Worm (Caenorhabditis elegans) whole organism, young adult: ENCODE measurements around the gene AH6.3.

Source experiments
- B0336.3 ChIP-seq: fragments of 200-800 bp; sonication (Bioruptor generic); IDR thresholded peaks from 2 replicates; pipeline ENCODE4 v1.3.6; 2022; ENCODE audit warnings: missing genetic modification characterization, missing compliant biosample characterization
- C06A6.2 ChIP-seq: fragments of 200-800 bp; sonication (Bioruptor generic); conservative IDR thresholded peaks from 2 replicates; pipeline ENCODE4 v1.3.6; 2022; ENCODE audit warnings: missing genetic modification characterization, missing compliant biosample characterization
- D2030.7 ChIP-seq: fragments of 200-800 bp; sonication (Bioruptor generic); IDR thresholded peaks from 2 replicates; pipeline ENCODE4 v1.3.6; 2022; ENCODE audit warnings: missing genetic modification reagents, missing genetic modification characterization, missing compliant biosample characterization
- K11D2.4 ChIP-seq: fragments of 200-800 bp; sonication (Bioruptor generic); IDR thresholded peaks from 2 replicates; pipeline ENCODE4 v1.3.6; 2022; ENCODE audit warnings: missing genetic modification reagents, missing genetic modification characterization, missing compliant biosample characterization
- K12H6.12 ChIP-seq: fragments of 200-800 bp; sonication (Bioruptor generic); optimal IDR thresholded peaks from 2 replicates; lab custom pipeline; 2018; ENCODE audit warnings: mild to moderate bottlenecking, missing genetic modification characterization, missing compliant biosample characterization
- T07F8.4 ChIP-seq: sonication (generic microtip); optimal IDR thresholded peaks from 2 replicates; lab custom pipeline; 2016; ENCODE audit warnings: mild to moderate bottlenecking, missing genetic modification characterization, moderate library complexity, missing compliant biosample characterization
- Y67H2A.10 ChIP-seq: fragments of 200-800 bp; sonication (Bioruptor generic); conservative IDR thresholded peaks from 2 replicates; pipeline ENCODE4 v1.3.6; 2022; ENCODE audit warnings: missing genetic modification reagents, missing genetic modification characterization, missing compliant biosample characterization
- Y79H2A.3 ChIP-seq: fragments of 200-800 bp; sonication (Bioruptor generic); conservative IDR thresholded peaks from 2 replicates; pipeline ENCODE4 v1.3.6; 2022; ENCODE audit warnings: missing genetic modification reagents, missing genetic modification characterization, missing compliant biosample characterization
- Y95B8A.8 ChIP-seq: fragments of 200-800 bp; sonication (Bioruptor generic); IDR thresholded peaks from 2 replicates; pipeline ENCODE4 v1.3.6; 2022; ENCODE audit warnings: missing genetic modification reagents, missing genetic modification characterization, missing compliant biosample characterization
- ZK185.1 ChIP-seq: sonication (generic microtip); optimal IDR thresholded peaks from 2 replicates; lab custom pipeline; 2016; ENCODE audit warnings: mild to moderate bottlenecking, missing genetic modification characterization, missing compliant biosample characterization; ENCODE audit not compliant: poor library complexity, severe bottlenecking
- ama-1 ChIP-seq, 3 experiments: fragments of 150-350 bp in 1 of 3; sonication (generic microtip) in 2 of 3; optimal IDR thresholded peaks; 2 replicates each; lab custom pipeline; 2014 to 2018; ENCODE audit warnings: missing biosample characterization in 2 of 3, missing genetic modification characterization in 2 of 3, missing genetic modification reagents in 2 of 3
- attf-5 ChIP-seq: fragments of 200-800 bp; sonication (Bioruptor generic); optimal IDR thresholded peaks from 2 replicates; lab custom pipeline; 2018; ENCODE audit warnings: mild to moderate bottlenecking, missing genetic modification characterization, missing compliant biosample characterization
- bed-1 ChIP-seq: fragments of 200-800 bp; sonication (Bioruptor generic); IDR thresholded peaks from 2 replicates; pipeline ENCODE4 v1.3.6; 2022; ENCODE audit warnings: missing genetic modification reagents, missing genetic modification characterization, missing compliant biosample characterization
- cebp-1 ChIP-seq, 2 experiments: fragments of 200-800 bp in 1 of 2; sonication (Bioruptor generic) in 1 of 2; sonication (generic microtip) in 1 of 2; IDR thresholded peaks in 1 of 2; optimal IDR thresholded peaks in 1 of 2; 2 replicates each; pipeline versions ENCODE4 v1.3.6 to Lab custom; 2017 to 2022; ENCODE audit warnings: missing compliant biosample characterization in 2 of 2, missing genetic modification characterization in 2 of 2, mild to moderate bottlenecking in 1 of 2, missing genetic modification reagents in 1 of 2, moderate library complexity in 1 of 2
- ceh-100 ChIP-seq: fragments of 200-800 bp; sonication (Bioruptor generic); IDR thresholded peaks from 2 replicates; pipeline ENCODE4 v1.3.6; 2022; ENCODE audit warnings: missing genetic modification reagents, missing genetic modification characterization, missing compliant biosample characterization
- ceh-27 ChIP-seq: fragments of 200-800 bp; sonication (Bioruptor generic); optimal IDR thresholded peaks from 2 replicates; lab custom pipeline; 2018; ENCODE audit warnings: mild to moderate bottlenecking, missing genetic modification characterization, moderate library complexity, missing compliant biosample characterization
- ceh-40 ChIP-seq: fragments of 200-800 bp; sonication (Bioruptor generic); IDR thresholded peaks from 2 replicates; pipeline ENCODE4 v1.3.6; 2022; ENCODE audit warnings: missing genetic modification characterization, missing compliant biosample characterization
- ceh-58 ChIP-seq: fragments of 200-800 bp; sonication (Bioruptor generic); IDR thresholded peaks from 2 replicates; pipeline ENCODE4 v1.3.6; 2022; ENCODE audit warnings: missing genetic modification characterization, missing compliant biosample characterization
- ceh-79 ChIP-seq: sonication (generic microtip); optimal IDR thresholded peaks from 2 replicates; lab custom pipeline; 2017; ENCODE audit warnings: mild to moderate bottlenecking, missing genetic modification characterization, missing compliant biosample characterization
- dpff-1 ChIP-seq: sonication (generic microtip); optimal IDR thresholded peaks from 2 replicates; lab custom pipeline; 2017; ENCODE audit warnings: mild to moderate bottlenecking, missing genetic modification characterization, missing compliant biosample characterization
- egl-18 ChIP-seq: fragments of 200-800 bp; sonication (Bioruptor generic); IDR thresholded peaks from 2 replicates; pipeline ENCODE4 v1.3.6; 2022; ENCODE audit warnings: missing genetic modification reagents, missing genetic modification characterization, missing compliant biosample characterization
- ekl-4 ChIP-seq: fragments of 200-800 bp; sonication (Bioruptor generic); IDR thresholded peaks from 2 replicates; pipeline ENCODE4 v1.3.6; 2022; ENCODE audit warnings: missing genetic modification reagents, missing genetic modification characterization, missing compliant biosample characterization
- ets-4 ChIP-seq: fragments of 200-800 bp; sonication (Bioruptor generic); optimal IDR thresholded peaks from 2 replicates; lab custom pipeline; 2018; ENCODE audit warnings: mild to moderate bottlenecking, missing genetic modification characterization, missing compliant biosample characterization
- hlh-26 ChIP-seq: fragments of 200-800 bp; sonication (Bioruptor generic); conservative IDR thresholded peaks from 2 replicates; pipeline ENCODE4 v1.3.6; 2022; ENCODE audit warnings: missing genetic modification reagents, missing genetic modification characterization, missing compliant biosample characterization
- hmg-1.2 ChIP-seq: fragments of 200-800 bp; sonication (Bioruptor generic); IDR thresholded peaks from 2 replicates; pipeline ENCODE4 v1.3.6; 2022; ENCODE audit warnings: missing genetic modification reagents, missing genetic modification characterization, missing compliant biosample characterization
- lin-26 ChIP-seq: fragments of 200-800 bp; sonication (Bioruptor generic); IDR thresholded peaks from 2 replicates; pipeline ENCODE4 v1.3.6; 2022; ENCODE audit warnings: missing genetic modification reagents, missing genetic modification characterization, missing compliant biosample characterization
- lin-35 ChIP-seq, 3 experiments: fragments of 150-350 bp in 2 of 3; sonication (generic microtip) in 1 of 3; optimal IDR thresholded peaks; 2 replicates each; lab custom pipeline; 2014 to 2018; ENCODE audit warnings: missing biosample characterization in 3 of 3, missing genetic modification characterization in 3 of 3, missing genetic modification reagents in 3 of 3
- lin-54 ChIP-seq: fragments of 200-800 bp; sonication (Bioruptor generic); optimal IDR thresholded peaks from 2 replicates; lab custom pipeline; 2018; ENCODE audit warnings: mild to moderate bottlenecking, missing genetic modification characterization, missing compliant biosample characterization
- mcd-1 ChIP-seq: fragments of 200-800 bp; sonication (Bioruptor generic); IDR thresholded peaks from 2 replicates; pipeline ENCODE4 v1.3.6; 2022; ENCODE audit warnings: missing genetic modification reagents, missing genetic modification characterization, missing compliant biosample characterization
- mxl-1 ChIP-seq: sonication (generic microtip); optimal IDR thresholded peaks from 2 replicates; lab custom pipeline; 2016; ENCODE audit warnings: missing genetic modification characterization, missing compliant biosample characterization
- nfyb-1 ChIP-seq: fragments of 200-800 bp; sonication (Bioruptor generic); IDR thresholded peaks from 2 replicates; pipeline ENCODE4 v1.3.6; 2022; ENCODE audit warnings: missing genetic modification reagents, missing genetic modification characterization, missing compliant biosample characterization
- nhr-179 ChIP-seq: sonication (generic microtip); optimal IDR thresholded peaks from 2 replicates; lab custom pipeline; 2016; ENCODE audit warnings: mild to moderate bottlenecking, missing genetic modification characterization, missing compliant biosample characterization
- nhr-90 ChIP-seq: sonication (generic microtip); optimal IDR thresholded peaks from 2 replicates; lab custom pipeline; 2016; ENCODE audit warnings: missing genotype, mild to moderate bottlenecking, missing genetic modification characterization, missing compliant biosample characterization
- repo-1 ChIP-seq: sonication (generic microtip); optimal IDR thresholded peaks from 2 replicates; lab custom pipeline; 2017; ENCODE audit warnings: mild to moderate bottlenecking, missing genetic modification characterization, missing compliant biosample characterization
- sdz-38 ChIP-seq: sonication (generic microtip); optimal IDR thresholded peaks from 2 replicates; lab custom pipeline; 2016; ENCODE audit warnings: missing genotype, missing genetic modification characterization, missing compliant biosample characterization
- snpc-1.3 ChIP-seq: sonication (generic microtip); optimal IDR thresholded peaks from 2 replicates; lab custom pipeline; 2017; ENCODE audit warnings: missing genetic modification characterization, mild to moderate bottlenecking, missing compliant biosample characterization, antibody characterized with exemption, moderate library complexity, missing genotype, missing genetic modification reagents; ENCODE audit not compliant: insufficient read depth
- snpc-4 ChIP-seq, 5 experiments: fragments of 150-350 bp in 1 of 5; sonication (generic microtip) in 4 of 5; optimal IDR thresholded peaks; 2 replicates each; lab custom pipeline; 2014 to 2018; ENCODE audit warnings: missing genetic modification characterization in 5 of 5, missing biosample characterization in 3 of 5, antibody characterized with exemption in 2 of 5, mild to moderate bottlenecking in 2 of 5, missing compliant biosample characterization in 2 of 5, missing genotype in 2 of 5, moderate library complexity in 2 of 5, missing genetic modification reagents in 1 of 5
- sptf-2 ChIP-seq: fragments of 200-800 bp; sonication (Bioruptor generic); optimal IDR thresholded peaks from 2 replicates; lab custom pipeline; 2018; ENCODE audit warnings: mild to moderate bottlenecking, missing genetic modification characterization, missing compliant biosample characterization
- tbx-9 ChIP-seq: sonication (generic microtip); optimal IDR thresholded peaks from 2 replicates; lab custom pipeline; 2016; ENCODE audit warnings: borderline replicate concordance, missing genetic modification characterization, inconsistent platforms, missing compliant biosample characterization
- unc-62 ChIP-seq: fragments of 150-350 bp; optimal IDR thresholded peaks from 2 replicates; lab custom pipeline; 2014; ENCODE audit warnings: missing biosample characterization, missing genetic modification reagents, missing genetic modification characterization
- zim-3 ChIP-seq: sonication (generic microtip); optimal IDR thresholded peaks from 2 replicates; lab custom pipeline; 2017; ENCODE audit warnings: mild to moderate bottlenecking, missing genetic modification characterization, moderate library complexity, missing compliant biosample characterization
- ztf-25 ChIP-seq: fragments of 200-800 bp; sonication (Bioruptor generic); IDR thresholded peaks from 2 replicates; pipeline ENCODE4 v1.3.6; 2022; ENCODE audit warnings: missing genetic modification reagents, missing genetic modification characterization, missing compliant biosample characterization
- ztf-26 ChIP-seq: sonication (generic microtip); optimal IDR thresholded peaks from 2 replicates; lab custom pipeline; 2017; ENCODE audit warnings: missing genetic modification characterization, missing compliant biosample characterization

Gene AH6.3

DNA sequence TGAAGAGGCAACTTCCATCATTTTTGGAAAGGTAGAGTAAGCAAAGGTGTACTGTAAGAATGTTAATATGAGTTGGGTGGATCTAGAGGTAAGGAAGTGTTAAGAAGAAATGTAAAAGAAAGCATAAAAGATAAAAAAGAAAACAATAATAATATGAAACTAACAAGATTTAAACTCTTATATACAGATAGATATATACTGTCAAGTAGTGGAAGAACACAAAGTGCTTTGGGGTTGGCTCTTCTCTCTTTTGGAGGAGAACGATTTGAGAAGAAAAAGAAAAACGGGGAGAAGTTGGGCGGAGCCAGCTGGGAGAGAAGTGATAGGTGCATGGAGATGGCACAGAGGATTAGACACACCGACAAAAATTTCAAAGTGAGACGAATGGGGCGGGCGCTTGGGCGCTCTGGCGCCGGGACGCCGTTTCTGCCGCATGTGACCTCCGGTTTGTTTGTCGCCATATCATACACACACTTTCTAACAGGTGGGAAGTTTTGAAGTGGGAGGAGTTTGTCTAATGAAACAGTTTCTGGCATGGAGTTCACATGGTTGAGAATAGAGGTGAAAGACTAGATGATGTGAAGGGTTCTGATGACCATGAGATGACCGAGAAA, 31.4 kb upstream of the AH6.3 start, which contains the start of gene T19H5.4 (continued):
- peak; percentile 32 for TF ChIP-seq ZK185.1 (tag; lab: Kevin White, UChicago)
- peak; percentile 40 for TF ChIP-seq lin-54 (GFP tag; lab: Kevin White, UChicago)
- no peak for TF ChIP-seq sdz-38 (tag; lab: Kevin White, UChicago)
- TF ChIP-seq ceh-100 = no peak
- TF ChIP-seq attf-5 (GFP tag; lab: Kevin White, UChicago) = peak; percentile 82
- TF ChIP-seq snpc-4 (GFP tag; optimal IDR thresholded peaks at IDR 0.05; lab: Kevin White, UChicago) = no peak
- peak in 1 of 4 experiments; percentile 12 for TF ChIP-seq snpc-4 (tag; optimal IDR thresholded peaks at IDR 0.05; lab: Kevin White, UChicago)
- no peak for TF ChIP-seq lin-35 (GFP tag; optimal IDR thresholded peaks at IDR 0.05; lab: Kevin White, UChicago)
- peak; percentile 33; the same call in 1 of the 2 replicates for TF ChIP-seq mcd-1 (GFP tag; lab: Robert Waterston, UW)
- peak; percentile 56; the same call in 1 of the 2 replicates for TF ChIP-seq B0336.3 (GFP tag; lab: Robert Waterston, UW)
- peak; percentile 23 for TF ChIP-seq ceh-27 (GFP tag; lab: Kevin White, UChicago)
- TF ChIP-seq nfyb-1 (GFP tag; lab: Robert Waterston, UW) = peak; percentile 29; the same call in 1 of the 2 replicates
- TF ChIP-seq, all 124 proteins: peak for 30

DNA sequence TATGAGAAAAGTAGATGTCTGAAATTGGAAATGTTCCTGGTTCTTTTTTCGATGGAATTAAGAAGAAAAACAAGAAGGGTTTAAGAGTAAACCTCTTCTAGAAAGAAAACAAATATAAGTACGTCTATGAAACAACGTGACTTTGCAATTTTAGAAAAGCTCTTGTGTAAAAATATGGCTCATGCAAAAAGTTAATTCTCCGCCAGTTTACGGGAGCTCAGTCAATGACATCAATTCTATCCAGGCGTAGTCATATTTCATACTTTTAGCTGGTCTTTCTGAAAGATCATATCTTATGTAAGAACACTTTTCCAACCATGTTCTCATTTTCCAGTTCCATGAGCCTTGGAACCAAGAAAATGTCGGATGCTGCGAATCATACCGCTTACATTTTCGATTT, 28.9 kb upstream of the AH6.3 start:
- TF ChIP-seq unc-62 (GFP tag; lab: Kevin White, UChicago) (no peak), ztf-26 (tag; lab: Kevin White, UChicago) (no peak), ekl-4 (no peak), Y79H2A.3 (GFP tag; lab: Robert Waterston, UW) (no peak), Y67H2A.10 (GFP tag; lab: Robert Waterston, UW) (no peak), K11D2.4 (GFP tag; lab: Robert Waterston, UW) (no peak), Y95B8A.8 (GFP tag; lab: Robert Waterston, UW) (no peak), ets-4 (no peak), ama-1 (optimal IDR thresholded peaks at IDR 0.05; lab: Kevin White, UChicago) (no peak), ama-1 (GFP tag; optimal IDR thresholded peaks at IDR 0.05; lab: Kevin White, UChicago) (no peak), cebp-1 (GFP tag; IDR thresholded peaks at IDR 0.05; lab: Robert Waterston, UW) (no peak), cebp-1 (tag; optimal IDR thresholded peaks at IDR 0.05; lab: Kevin White, UChicago) (no peak), snpc-1.3 (no peak), ceh-58 (GFP tag; lab: Robert Waterston, UW) (no peak), tbx-9 (no peak)

DNA sequence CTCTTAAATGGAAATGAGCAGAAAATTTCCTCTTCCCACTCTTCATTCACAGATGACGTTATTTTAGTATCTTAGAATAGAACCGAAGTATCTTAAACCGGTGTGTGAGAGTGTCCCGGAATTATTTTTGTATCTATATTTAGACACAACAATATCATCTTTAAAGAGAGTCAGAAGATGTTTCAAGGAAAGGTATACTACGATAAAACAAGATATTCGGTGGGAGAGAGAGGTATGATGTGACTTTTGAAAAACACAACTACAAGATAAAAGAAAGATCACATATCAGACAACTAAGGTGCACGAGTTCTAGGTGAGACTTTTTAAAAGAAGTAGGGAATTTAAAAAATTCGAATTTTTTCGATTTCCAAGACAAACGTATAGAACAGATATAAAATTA, 28.3 kb upstream of the AH6.3 start:
- TF ChIP-seq egl-18 (GFP tag; lab: Robert Waterston, UW) (no peak), dpff-1 (tag; lab: Kevin White, UChicago) (no peak), hlh-26 (GFP tag; lab: Robert Waterston, UW) (no peak), ceh-79 (tag; lab: Kevin White, UChicago) (no peak)
- TF ChIP-seq, all 124 proteins: peak for 0

DNA sequence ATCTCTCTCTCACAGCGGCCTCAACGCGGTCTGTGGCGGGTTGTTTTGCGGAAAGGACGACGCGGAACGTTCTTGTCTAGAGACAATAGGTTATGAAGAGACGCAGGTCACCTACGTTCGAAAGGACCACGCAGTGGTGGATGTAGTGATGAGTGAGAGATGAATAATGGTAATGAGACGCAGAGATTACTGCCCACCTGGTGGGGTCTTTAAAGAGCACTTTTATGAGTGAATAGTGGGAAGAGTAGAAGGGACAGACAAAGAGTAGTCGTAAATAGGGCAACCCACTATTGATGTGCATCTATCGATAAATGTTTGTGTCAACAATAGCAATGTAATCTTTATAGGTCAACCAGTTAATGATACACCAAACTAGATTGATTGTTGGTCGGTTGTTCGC, 27.8 kb upstream of the AH6.3 start:
- no peak for TF ChIP-seq bed-1 (GFP tag; lab: Robert Waterston, UW)
- no peak for TF ChIP-seq dpff-1 (tag; lab: Kevin White, UChicago)
- no peak for TF ChIP-seq zim-3
- TF ChIP-seq C06A6.2 = no peak
- TF ChIP-seq lin-35 (GFP tag; optimal IDR thresholded peaks at IDR 0.05; lab: Kevin White, UChicago) = no peak
- TF ChIP-seq nhr-179 (tag; lab: Kevin White, UChicago) = no peak
- no peak for TF ChIP-seq ztf-25
- TF ChIP-seq K12H6.12 = no peak
- no peak for TF ChIP-seq nhr-90 (tag; lab: Kevin White, UChicago)
- TF ChIP-seq hmg-1.2 (GFP tag; lab: Robert Waterston, UW) = peak; percentile 89
- no peak for TF ChIP-seq T07F8.4
- no peak for TF ChIP-seq ceh-40 (GFP tag; lab: Robert Waterston, UW)
- no peak for TF ChIP-seq sptf-2 (GFP tag; lab: Kevin White, UChicago)
- TF ChIP-seq mxl-1 (tag; lab: Kevin White, UChicago) = no peak
- no peak for TF ChIP-seq repo-1 (tag; lab: Kevin White, UChicago)
- TF ChIP-seq lin-26 = 0 out of 2 replicates have a peak, but pooled peaks have one; percentile 39
- no peak for TF ChIP-seq D2030.7 (GFP tag; lab: Robert Waterston, UW)
